Fruit fly (Drosophila melanogaster) S2 (cell line): ENCODE measurements around the gene CG2201.
A peak's percentile ranks its signal among the peaks of the same experiment; 100 is the strongest.

ENCODE experiments used
- CG8478 ChIP-seq: fragments of >200 bp; optimal IDR thresholded peaks from 2 replicates; lab custom pipeline; 2018
- CTCF ChIP-seq, 2 experiments: fragments of >200 bp; optimal IDR thresholded peaks; 2 replicates each; lab custom pipeline; 2018

- TF ChIP-seq CG8478: peak; percentile 62
- no peak for TF ChIP-seq CTCF (optimal IDR thresholded peaks at IDR 0.05; lab: Kevin White, UChicago)
Measured at dm6 chr2L:21629149-21629813, 5.4 kb upstream of the CG2201 start.
